Worm (Caenorhabditis elegans): ENCODE results near the gene C34C12.2.
A peak's percentile ranks its signal among the peaks of the same experiment; 100 is the strongest.

C34C12.2 gene

ce11 chrIII:3423924-3424323, 29.7 kb upstream of the C34C12.2 start:
- TF ChIP-seq snpc-4 (tag; optimal IDR thresholded peaks at IDR 0.05), result no peak
- peak; percentile 16 for TF ChIP-seq sptf-1 (tag; optimal IDR thresholded peaks at IDR 0.05)

ce11 chrIII:3425438-3425837, 28.1 kb upstream of the C34C12.2 start, which contains the start of gene metl-18:
TSS of gene metl-18 (plus strand) at chrIII:3425738.
- TF ChIP-seq ces-1 (GFP tag; optimal IDR thresholded peaks at IDR 0.05), result no peak
- no peak for TF ChIP-seq nhr-28 (tag; optimal IDR thresholded peaks at IDR 0.05)
- no peak for TF ChIP-seq M03D4.4 (tag; optimal IDR thresholded peaks at IDR 0.05)
- TF ChIP-seq zip-8 (tag; optimal IDR thresholded peaks at IDR 0.05), result no peak

ce11 chrIII:3426741-3427140, 26.8 kb upstream of the C34C12.2 start:
- TF ChIP-seq blmp-1 (tag; optimal IDR thresholded peaks at IDR 0.05) (no peak), tbx-8 (GFP tag; optimal IDR thresholded peaks at IDR 0.05) (peak; percentile 7)

ce11 chrIII:3428574-3428973, 25.0 kb upstream of the C34C12.2 start:
- TF ChIP-seq pha-4 (tag; optimal IDR thresholded peaks at IDR 0.05), result no peak

ce11 chrIII:3429761-3430160, 23.8 kb upstream of the C34C12.2 start:
- TF ChIP-seq ces-1 (GFP tag; optimal IDR thresholded peaks at IDR 0.05) (no peak), nhr-2 (tag; optimal IDR thresholded peaks at IDR 0.05) (no peak), blmp-1 (tag; optimal IDR thresholded peaks at IDR 0.05) (no peak), ceh-43 (GFP tag; optimal IDR thresholded peaks at IDR 0.05) (no peak), hlh-1 (tag; optimal IDR thresholded peaks at IDR 0.05) (no peak), elt-3 (tag; optimal IDR thresholded peaks at IDR 0.05) (no peak), bed-3 (GFP tag; optimal IDR thresholded peaks at IDR 0.05) (no peak), ham-2 (GFP tag; optimal IDR thresholded peaks at IDR 0.05) (no peak), mep-1 (tag; optimal IDR thresholded peaks at IDR 0.05) (no peak), pha-4 (tag; optimal IDR thresholded peaks at IDR 0.05) (no peak), ceh-39 (tag; optimal IDR thresholded peaks at IDR 0.05) (no peak), snpc-4 (tag; optimal IDR thresholded peaks at IDR 0.05) (no peak), unc-39 (tag; optimal IDR thresholded peaks at IDR 0.05) (no peak), lin-13 (tag; optimal IDR thresholded peaks at IDR 0.05) (no peak), nhr-237 (tag; optimal IDR thresholded peaks at IDR 0.05) (no peak), nhr-76 (tag; optimal IDR thresholded peaks at IDR 0.05) (no peak), drap-1 (GFP tag; optimal IDR thresholded peaks at IDR 0.05) (no peak), M03D4.4 (tag; optimal IDR thresholded peaks at IDR 0.05) (no peak), lsy-2 (tag; optimal IDR thresholded peaks at IDR 0.05) (no peak), mls-2 (tag; optimal IDR thresholded peaks at IDR 0.05) (no peak)

ce11 chrIII:3430667-3431066, 22.9 kb upstream of the C34C12.2 start:
- TF ChIP-seq drap-1 (GFP tag; optimal IDR thresholded peaks at IDR 0.05) (no peak), blmp-1 (tag; optimal IDR thresholded peaks at IDR 0.05) (no peak), ztf-11 (tag; optimal IDR thresholded peaks at IDR 0.05) (no peak), ceh-43 (GFP tag; optimal IDR thresholded peaks at IDR 0.05) (no peak), lin-13 (tag; optimal IDR thresholded peaks at IDR 0.05) (no peak), elt-1 (tag; optimal IDR thresholded peaks at IDR 0.05; ENCODE audit: borderline replicate concordance, insufficient read depth) (no peak), mab-5 (tag; optimal IDR thresholded peaks at IDR 0.05) (no peak), nhr-76 (tag; optimal IDR thresholded peaks at IDR 0.05) (no peak)

ce11 chrIII:3431385-3431784, 22.2 kb upstream of the C34C12.2 start, which contains the start of gene K01A11.1:
TSS of gene K01A11.1 (minus strand) at chrIII:3431485.
- TF ChIP-seq mab-5 (tag; optimal IDR thresholded peaks at IDR 0.05) (no peak), unc-39 (tag; optimal IDR thresholded peaks at IDR 0.05) (no peak), elt-1 (tag; optimal IDR thresholded peaks at IDR 0.05; ENCODE audit: borderline replicate concordance, insufficient read depth) (no peak), zip-8 (tag; optimal IDR thresholded peaks at IDR 0.05) (no peak), ztf-11 (tag; optimal IDR thresholded peaks at IDR 0.05) (no peak), pha-4 (tag; optimal IDR thresholded peaks at IDR 0.05) (no peak), nhr-237 (tag; optimal IDR thresholded peaks at IDR 0.05) (no peak), bed-3 (GFP tag; optimal IDR thresholded peaks at IDR 0.05) (no peak), nhr-2 (tag; optimal IDR thresholded peaks at IDR 0.05) (no peak), lin-13 (tag; optimal IDR thresholded peaks at IDR 0.05) (no peak), lsy-2 (tag; optimal IDR thresholded peaks at IDR 0.05) (no peak), ham-2 (GFP tag; optimal IDR thresholded peaks at IDR 0.05) (no peak), nhr-12 (tag; optimal IDR thresholded peaks at IDR 0.05) (no peak), unc-62 (GFP tag; optimal IDR thresholded peaks at IDR 0.05) (no peak), cnd-1 (tag; optimal IDR thresholded peaks at IDR 0.05) (no peak), flh-1 (GFP tag; optimal IDR thresholded peaks at IDR 0.05) (no peak)
